Fruit fly (Drosophila melanogaster): ENCODE results near the gene usp.

Gene usp

dm6 chrX:2061119-2061518, 19.0 kb upstream of the usp start (continued):
- TF ChIP-seq cyc (GFP tag; optimal IDR thresholded peaks at IDR 0.05), result peak; percentile 3
- TF ChIP-seq CG31627 (GFP tag; optimal IDR thresholded peaks at IDR 0.05), result no peak
- no peak for TF ChIP-seq vri (GFP tag; optimal IDR thresholded peaks at IDR 0.05)
- no peak for TF ChIP-seq salr (GFP tag; optimal IDR thresholded peaks at IDR 0.05)
- TF ChIP-seq CG3032 (tag; optimal IDR thresholded peaks at IDR 0.05), result peak; percentile 12
- no peak for TF ChIP-seq Hr39 (GFP tag; optimal IDR thresholded peaks at IDR 0.05)
- no peak for TF ChIP-seq Hr4 (GFP tag; optimal IDR thresholded peaks at IDR 0.05)
- TF ChIP-seq CG6854 (GFP tag; optimal IDR thresholded peaks at IDR 0.05), result peak; percentile 40
- TF ChIP-seq esn (GFP tag; optimal IDR thresholded peaks at IDR 0.05), result peak; percentile 45
- TF ChIP-seq CG6163 (GFP tag; IDR thresholded peaks at IDR 0.05), result peak; percentile 29; the same call in 1 of the 3 replicates
- no peak for TF ChIP-seq Hr38 (GFP tag; optimal IDR thresholded peaks at IDR 0.05)
- TF ChIP-seq fkh (GFP tag; optimal IDR thresholded peaks at IDR 0.05), result no peak
- no peak for TF ChIP-seq pdm3 (GFP tag; optimal IDR thresholded peaks at IDR 0.05)
- no peak for TF ChIP-seq CG11762 (GFP tag; optimal IDR thresholded peaks at IDR 0.05; ENCODE audit: insufficient read depth)
- TF ChIP-seq Eip78C (GFP tag), result peak; percentile 72
- no peak for TF ChIP-seq Eip93F (GFP tag; optimal IDR thresholded peaks at IDR 0.05)
- TF ChIP-seq CG16779 (tag; optimal IDR thresholded peaks at IDR 0.05), result peak; percentile 37
- TF ChIP-seq CG7368 (GFP tag; optimal IDR thresholded peaks at IDR 0.05), result peak; percentile 5
- no peak for TF ChIP-seq spab (GFP tag; optimal IDR thresholded peaks at IDR 0.05)
- TF ChIP-seq CG32006 (GFP tag; optimal IDR thresholded peaks at IDR 0.05), result peak; percentile 67
- peak in 1 of 2 experiments; percentile 62 for TF ChIP-seq ss (GFP tag; optimal IDR thresholded peaks at IDR 0.05)
- no peak for TF ChIP-seq CG15336 (GFP tag; IDR thresholded peaks at IDR 0.05)
- peak; percentile 20 for TF ChIP-seq CG3919 (GFP tag; optimal IDR thresholded peaks at IDR 0.05)
- TF ChIP-seq Blimp-1 (GFP tag; optimal IDR thresholded peaks at IDR 0.05), result no peak
- TF ChIP-seq dsx (GFP tag; optimal IDR thresholded peaks at IDR 0.05; ENCODE audit: poor library complexity, severe bottlenecking), result no peak
- TF ChIP-seq CG8632 (GFP tag; optimal IDR thresholded peaks at IDR 0.05), result no peak
- no peak for TF ChIP-seq CG6808 (GFP tag; optimal IDR thresholded peaks at IDR 0.05)
- TF ChIP-seq Sox15 (GFP tag; optimal IDR thresholded peaks at IDR 0.05), result no peak
- no peak for TF ChIP-seq CG11294 (GFP tag; IDR thresholded peaks at IDR 0.05)
- TF ChIP-seq net (GFP tag; optimal IDR thresholded peaks at IDR 0.05), result peak; percentile 8
- peak; percentile 11 for TF ChIP-seq CG6792 (GFP tag; optimal IDR thresholded peaks at IDR 0.05)
- TF ChIP-seq fd85E (GFP tag; optimal IDR thresholded peaks at IDR 0.05), result no peak
- TF ChIP-seq CG10669 (GFP tag; optimal IDR thresholded peaks at IDR 0.05), result no peak
- no peak for TF ChIP-seq CG34406 (GFP tag; optimal IDR thresholded peaks at IDR 0.05)
- TF ChIP-seq CG8319 (GFP tag; optimal IDR thresholded peaks at IDR 0.05), result no peak
- TF ChIP-seq achi (GFP tag; optimal IDR thresholded peaks at IDR 0.05), result no peak
- TF ChIP-seq Ets21C (GFP tag; optimal IDR thresholded peaks at IDR 0.05), result no peak
- no peak for TF ChIP-seq CG9139 (GFP tag; optimal IDR thresholded peaks at IDR 0.05)
- no peak for TF ChIP-seq Gug (GFP tag; IDR thresholded peaks at IDR 0.05)
- TF ChIP-seq topi (GFP tag; optimal IDR thresholded peaks at IDR 0.05), result no peak
- TF ChIP-seq fd59A (GFP tag; optimal IDR thresholded peaks at IDR 0.05), result peak; percentile 15
- TF ChIP-seq Ets96B (tag; optimal IDR thresholded peaks at IDR 0.05), result peak; percentile 3
